Worm (Caenorhabditis elegans) whole organism, young adult: ENCODE data around the gene C01G6.3.

Experiments
- F23B12.7 ChIP-seq: sonication (generic microtip); optimal IDR thresholded peaks from 2 replicates; lab custom pipeline; 2017; ENCODE audit warnings: missing genetic modification characterization, mild to moderate bottlenecking, missing compliant biosample characterization, antibody characterized with exemption, moderate library complexity; ENCODE audit not compliant: insufficient read depth
- F39B2.1 ChIP-seq: fragments of 200-800 bp; sonication (Bioruptor generic); IDR thresholded peaks from 2 replicates; pipeline ENCODE4 v1.3.6; 2022; ENCODE audit warnings: missing genetic modification reagents, missing genetic modification characterization, missing compliant biosample characterization
- atf-7 ChIP-seq: sonication (generic microtip); optimal IDR thresholded peaks from 2 replicates; lab custom pipeline; 2017; ENCODE audit warnings: mild to moderate bottlenecking, missing genetic modification characterization, missing compliant biosample characterization
- attf-6 ChIP-seq: fragments of 200-800 bp; sonication (Bioruptor generic); IDR thresholded peaks from 2 replicates; pipeline ENCODE4 v1.3.6; 2022; ENCODE audit warnings: missing genetic modification reagents, missing genetic modification characterization, missing compliant biosample characterization
- efl-1 ChIP-seq: fragments of 150-350 bp; optimal IDR thresholded peaks from 2 replicates; lab custom pipeline; 2014; ENCODE audit warnings: missing biosample characterization, missing genetic modification reagents, missing genetic modification characterization
- let-607 ChIP-seq, 2 experiments: fragments of 200-800 bp in 1 of 2; sonication (Bioruptor generic) in 1 of 2; sonication (generic microtip) in 1 of 2; optimal IDR thresholded peaks; 2 replicates each; lab custom pipeline; 2016 to 2018; ENCODE audit warnings: mild to moderate bottlenecking in 2 of 2, missing compliant biosample characterization in 2 of 2, missing genetic modification characterization in 2 of 2, moderate library complexity in 2 of 2, missing genotype in 1 of 2
- nhr-179 ChIP-seq: sonication (generic microtip); optimal IDR thresholded peaks from 2 replicates; lab custom pipeline; 2016; ENCODE audit warnings: mild to moderate bottlenecking, missing genetic modification characterization, missing compliant biosample characterization
- snpc-4 ChIP-seq, 5 experiments: fragments of 150-350 bp in 1 of 5; sonication (generic microtip) in 4 of 5; optimal IDR thresholded peaks; 2 replicates each; lab custom pipeline; 2014 to 2018; ENCODE audit warnings: missing genetic modification characterization in 5 of 5, missing biosample characterization in 3 of 5, antibody characterized with exemption in 2 of 5, mild to moderate bottlenecking in 2 of 5, missing compliant biosample characterization in 2 of 5, missing genotype in 2 of 5, moderate library complexity in 2 of 5, missing genetic modification reagents in 1 of 5

- TF ChIP-seq atf-7 (tag; lab: Kevin White, UChicago) (no peak), attf-6 (GFP tag; lab: Robert Waterston, UW) (no peak), efl-1 (no peak), let-607 (tag; optimal IDR thresholded peaks at IDR 0.05; lab: Kevin White, UChicago) (no peak), F23B12.7 (tag; lab: Kevin White, UChicago) (no peak), snpc-4 (GFP tag; optimal IDR thresholded peaks at IDR 0.05; lab: Kevin White, UChicago) (no peak), snpc-4 (tag; optimal IDR thresholded peaks at IDR 0.05; lab: Kevin White, UChicago) (no peak), F39B2.1 (no peak), nhr-179 (tag; lab: Kevin White, UChicago) (no peak)
Observed at ce11 chrII:9236283-9236682, 33.4 kb upstream of the C01G6.3 start, which contains the start of gene T26C5.3.
